Fruit fly (Drosophila melanogaster) whole organism, embryonic: ENCODE data around the gene Tsf2.

ENCODE experiments used
- Bdp1 ChIP-seq: fragments of 200-800 bp; sonication (Bioruptor generic); optimal IDR thresholded peaks from 3 replicates; lab custom pipeline; 2016; ENCODE audit warnings: missing biosample characterization, missing genetic modification characterization
- Blimp-1 ChIP-seq: fragments of 200-800 bp; sonication (Bioruptor generic); optimal IDR thresholded peaks from 3 replicates; lab custom pipeline; 2018; ENCODE audit warnings: missing biosample characterization, missing genetic modification characterization, mild to moderate bottlenecking, moderate library complexity, missing genetic modification reagents
- CG1024 ChIP-seq: fragments of 200-800 bp; sonication (Bioruptor generic); IDR thresholded peaks from 2 replicates; pipeline ENCODE4 v1.3.6; 2022; ENCODE audit warnings: missing biosample characterization, missing genetic modification characterization
- CG10565 ChIP-seq: fragments of 200-800 bp; sonication (Bioruptor generic); optimal IDR thresholded peaks from 3 replicates; lab custom pipeline; 2016; ENCODE audit warnings: missing biosample characterization, mild to moderate bottlenecking, missing genetic modification characterization
- CG11695 ChIP-seq: fragments of 200-800 bp; sonication (Bioruptor generic); IDR thresholded peaks from 3 replicates; pipeline ENCODE4 v1.3.6; 2022; ENCODE audit warnings: missing biosample characterization, missing genetic modification characterization
- CG11723 ChIP-seq: fragments of 200-800 bp; sonication (Bioruptor generic); optimal IDR thresholded peaks from 2 replicates; lab custom pipeline; 2017; ENCODE audit warnings: missing biosample characterization, mild to moderate bottlenecking, missing genetic modification characterization
- CG12236 ChIP-seq: fragments of 200-800 bp; sonication (Bioruptor generic); optimal IDR thresholded peaks from 2 replicates; lab custom pipeline; 2016; ENCODE audit warnings: missing biosample characterization, missing genetic modification characterization
- CG13424 ChIP-seq: fragments of 200-800 bp; sonication (Bioruptor generic); optimal IDR thresholded peaks from 2 replicates; lab custom pipeline; 2019; ENCODE audit warnings: missing biosample characterization, mild to moderate bottlenecking, missing genetic modification characterization, moderate library complexity
- CG14050 ChIP-seq: fragments of 200-800 bp; sonication (Bioruptor generic); IDR thresholded peaks from 3 replicates; pipeline ENCODE4 v1.3.6; 2022; ENCODE audit warnings: missing biosample characterization, missing genetic modification characterization
- CG1602 ChIP-seq: fragments of 200-800 bp; sonication (Bioruptor generic); optimal IDR thresholded peaks from 3 replicates; lab custom pipeline; 2016; ENCODE audit warnings: missing biosample characterization, missing genetic modification characterization
- CG16863 ChIP-seq: fragments of 200-800 bp; sonication (Bioruptor generic); optimal IDR thresholded peaks from 3 replicates; lab custom pipeline; 2016; ENCODE audit warnings: missing biosample characterization, missing genetic modification characterization
- CG17328 ChIP-seq: fragments of 200-800 bp; sonication (Bioruptor generic); IDR thresholded peaks from 2 replicates; pipeline ENCODE4 v1.3.6; 2022; ENCODE audit warnings: missing biosample characterization, missing genetic modification characterization
- CG17361 ChIP-seq: fragments of 200-800 bp; sonication (Bioruptor generic); IDR thresholded peaks from 3 replicates; pipeline ENCODE4 v1.3.6; 2022; ENCODE audit warnings: missing biosample characterization, missing genetic modification characterization
- CG2129 ChIP-seq: fragments of 200-800 bp; sonication (Bioruptor generic); IDR thresholded peaks from 2 replicates; pipeline ENCODE4 v1.3.6; 2022; ENCODE audit warnings: missing biosample characterization, missing genetic modification characterization; ENCODE audit not compliant: partially characterized antibody
- CG2712 ChIP-seq: fragments of 200-800 bp; optimal IDR thresholded peaks from 3 replicates; lab custom pipeline; 2019; ENCODE audit warnings: missing biosample characterization, mild to moderate bottlenecking, missing genetic modification characterization, moderate library complexity
- CG2889 ChIP-seq: fragments of 200-800 bp; sonication (Bioruptor generic); IDR thresholded peaks from 3 replicates; pipeline ENCODE4 v1.3.6; 2022; ENCODE audit warnings: missing biosample characterization, missing genetic modification characterization
- CG3163 ChIP-seq: fragments of 200-800 bp; sonication (Bioruptor generic); optimal IDR thresholded peaks from 3 replicates; lab custom pipeline; 2016; ENCODE audit warnings: missing biosample characterization, missing genetic modification characterization
- CG7556 ChIP-seq: fragments of 200-800 bp; sonication (Bioruptor generic); optimal IDR thresholded peaks from 2 replicates; lab custom pipeline; 2017; ENCODE audit warnings: missing biosample characterization, mild to moderate bottlenecking, missing genetic modification characterization
- CG8089 ChIP-seq: fragments of 200-800 bp; sonication (Bioruptor generic); optimal IDR thresholded peaks from 3 replicates; lab custom pipeline; 2016; ENCODE audit warnings: missing biosample characterization, missing genetic modification characterization
- CG9215 ChIP-seq: fragments of 200-800 bp; sonication (Bioruptor generic); IDR thresholded peaks from 2 replicates; pipeline ENCODE4 v1.3.6; 2022; ENCODE audit warnings: missing biosample characterization, missing genetic modification characterization
- CTCF ChIP-seq: fragments of 200-800 bp; sonication (Bioruptor generic); optimal IDR thresholded peaks from 2 replicates; lab custom pipeline; 2017; ENCODE audit warnings: missing biosample characterization, mild to moderate bottlenecking, missing genetic modification characterization, moderate library complexity
- D19A ChIP-seq: fragments of 200-800 bp; optimal IDR thresholded peaks from 3 replicates; lab custom pipeline; 2019; ENCODE audit warnings: missing biosample characterization, mild to moderate bottlenecking, missing genetic modification characterization, moderate library complexity
- Dfd ChIP-seq, 2 experiments: fragments of >200 bp; optimal IDR thresholded peaks; 2 replicates each; lab custom pipeline; 2017; ENCODE audit warnings: missing biosample characterization in 2 of 2, missing genetic modification characterization in 2 of 2
- Dip2 ChIP-seq: fragments of 200-800 bp; sonication (Bioruptor generic); IDR thresholded peaks from 2 replicates; pipeline ENCODE4 v1.3.6; 2022; ENCODE audit warnings: missing biosample characterization, missing genetic modification characterization
- Ets97D ChIP-seq: fragments of 200-800 bp; sonication (Bioruptor generic); optimal IDR thresholded peaks from 3 replicates; lab custom pipeline; 2016; ENCODE audit warnings: missing biosample characterization, missing genetic modification characterization
- GATAe ChIP-seq: fragments of 200-800 bp; sonication (Bioruptor generic); conservative IDR thresholded peaks from 2 replicates; pipeline ENCODE4 v1.3.6; 2022; ENCODE audit warnings: missing biosample characterization, missing genetic modification characterization
- H2.0 ChIP-seq: fragments of 200-800 bp; sonication (Bioruptor generic); IDR thresholded peaks from 2 replicates; pipeline ENCODE4 v1.3.6; 2022; ENCODE audit warnings: missing biosample characterization, missing genetic modification characterization
- Hr78 ChIP-seq, 2 experiments: fragments of 200-800 bp in 1 of 2; fragments of >200 bp in 1 of 2; sonication (Bioruptor generic) in 1 of 2; optimal IDR thresholded peaks; 2 replicates each; lab custom pipeline; 2017 to 2019; ENCODE audit warnings: missing biosample characterization in 2 of 2, missing genetic modification characterization in 2 of 2, mild to moderate bottlenecking in 1 of 2, moderate library complexity in 1 of 2
- Jarid2 ChIP-seq: fragments of 200-800 bp; sonication (Bioruptor generic); optimal IDR thresholded peaks from 3 replicates; lab custom pipeline; 2017; ENCODE audit warnings: mild to moderate bottlenecking, missing biosample characterization, missing genetic modification reagents, missing genetic modification characterization
- NFAT ChIP-seq: fragments of 200-800 bp; sonication (Bioruptor generic); IDR thresholded peaks from 2 replicates; pipeline ENCODE4 v1.3.6; 2022; ENCODE audit warnings: missing biosample characterization, missing genetic modification characterization
- Optix ChIP-seq: fragments of 200-800 bp; sonication (Bioruptor generic); IDR thresholded peaks from 3 replicates; pipeline ENCODE4 v1.3.6; 2022; ENCODE audit warnings: missing biosample characterization, missing genetic modification characterization
- Scr ChIP-seq: fragments of 200-800 bp; sonication (Bioruptor generic); IDR thresholded peaks from 2 replicates; pipeline ENCODE4 v1.3.6; 2022; ENCODE audit warnings: missing biosample characterization, missing genetic modification characterization; ENCODE audit not compliant: partially characterized antibody
- Tbp ChIP-seq: fragments of >200 bp; optimal IDR thresholded peaks from 2 replicates; lab custom pipeline; 2018; ENCODE audit warnings: missing biosample characterization, missing genetic modification characterization
- cwo ChIP-seq: fragments of 200-800 bp; sonication (Bioruptor generic); optimal IDR thresholded peaks from 3 replicates; lab custom pipeline; 2017; ENCODE audit warnings: missing biosample characterization, missing genetic modification characterization, mild to moderate bottlenecking, moderate library complexity, missing genetic modification reagents
- dati ChIP-seq: fragments of 200-800 bp; sonication (Bioruptor generic); IDR thresholded peaks from 2 replicates; pipeline ENCODE4 v1.3.6; 2022; ENCODE audit warnings: missing biosample characterization, missing genetic modification characterization
- dysf ChIP-seq: fragments of 200-800 bp; sonication (Bioruptor generic); IDR thresholded peaks from 3 replicates; pipeline ENCODE4 v1.3.6; 2022; ENCODE audit warnings: missing biosample characterization, missing genetic modification characterization
- eve ChIP-seq, 2 experiments: fragments of >200 bp; optimal IDR thresholded peaks; 2 replicates each; lab custom pipeline; 2017; ENCODE audit warnings: missing biosample characterization in 2 of 2, missing genetic modification characterization in 2 of 2
- fd96Cb ChIP-seq: fragments of 200-800 bp; sonication (Bioruptor generic); optimal IDR thresholded peaks from 2 replicates; lab custom pipeline; 2018; ENCODE audit warnings: missing biosample characterization, mild to moderate bottlenecking, missing genetic modification characterization, moderate library complexity
- hb ChIP-seq: fragments of 200-800 bp; sonication (Bioruptor generic); IDR thresholded peaks from 3 replicates; pipeline ENCODE4 v1.3.6; 2022; ENCODE audit warnings: missing biosample characterization, missing genetic modification characterization; ENCODE audit not compliant: partially characterized antibody
- jigr1 ChIP-seq: fragments of 200-800 bp; sonication (Bioruptor generic); IDR thresholded peaks from 3 replicates; pipeline ENCODE4 v1.3.6; 2022; ENCODE audit warnings: missing biosample characterization, missing genetic modification characterization
- kni ChIP-seq: fragments of 200-800 bp; sonication (Bioruptor generic); optimal IDR thresholded peaks from 3 replicates; lab custom pipeline; 2017; ENCODE audit warnings: mild to moderate bottlenecking, missing biosample characterization, missing genetic modification reagents, missing genetic modification characterization
- pan ChIP-seq, 4 experiments: fragments of >200 bp in 3 of 4; fragments of 200-800 bp in 1 of 4; sonication (Bioruptor generic) in 1 of 4; optimal IDR thresholded peaks in 3 of 4; IDR thresholded peaks in 1 of 4; 2 replicates each; pipeline versions ENCODE4 v1.3.6 to Lab custom; 2017 to 2022; ENCODE audit warnings: missing biosample characterization in 2 of 4, missing genetic modification characterization in 2 of 4, mixed read lengths in 1 of 4
- ranshi ChIP-seq: fragments of 200-800 bp; sonication (Bioruptor generic); IDR thresholded peaks from 2 replicates; pipeline ENCODE4 v1.3.6; 2022; ENCODE audit warnings: missing biosample characterization, missing genetic modification characterization
- repo ChIP-seq: fragments of 200-800 bp; sonication (Bioruptor generic); optimal IDR thresholded peaks from 2 replicates; lab custom pipeline; 2016; ENCODE audit warnings: missing biosample characterization, missing genetic modification characterization
- sima ChIP-seq: fragments of 200-800 bp; sonication (Bioruptor generic); optimal IDR thresholded peaks from 2 replicates; lab custom pipeline; 2016; ENCODE audit warnings: missing biosample characterization, missing genetic modification characterization
- slou ChIP-seq: fragments of 200-800 bp; sonication (Bioruptor generic); optimal IDR thresholded peaks from 3 replicates; lab custom pipeline; 2016; ENCODE audit warnings: missing biosample characterization, missing genetic modification characterization
- tin ChIP-seq: fragments of 200-800 bp; sonication (Bioruptor generic); optimal IDR thresholded peaks from 3 replicates; lab custom pipeline; 2016; ENCODE audit warnings: missing biosample characterization, missing genetic modification characterization
- trem ChIP-seq: fragments of 200-800 bp; optimal IDR thresholded peaks from 3 replicates; lab custom pipeline; 2019; ENCODE audit warnings: missing biosample characterization, mild to moderate bottlenecking, missing genetic modification characterization, moderate library complexity
- trh ChIP-seq: fragments of 200-800 bp; sonication (Bioruptor generic); optimal IDR thresholded peaks from 2 replicates; lab custom pipeline; 2016; ENCODE audit warnings: missing biosample characterization, missing genetic modification characterization
- unc-4 ChIP-seq: fragments of 200-800 bp; sonication (Bioruptor generic); IDR thresholded peaks from 2 replicates; pipeline ENCODE4 v1.3.6; 2022; ENCODE audit warnings: missing biosample characterization, missing genetic modification characterization; ENCODE audit not compliant: partially characterized antibody
- wek ChIP-seq: fragments of 200-800 bp; sonication (Bioruptor generic); optimal IDR thresholded peaks from 3 replicates; lab custom pipeline; 2018; ENCODE audit warnings: missing biosample characterization, mild to moderate bottlenecking, missing genetic modification characterization, moderate library complexity
- zf30C ChIP-seq: fragments of 200-800 bp; sonication (Bioruptor generic); optimal IDR thresholded peaks from 3 replicates; lab custom pipeline; 2018; ENCODE audit warnings: missing biosample characterization, mild to moderate bottlenecking, missing genetic modification characterization

Gene Tsf2

dm6 chr3L:12484948-12485347 is 48.6 kb downstream of the Tsf2 start, which contains the start of gene CG10663 (continued):
- TF ChIP-seq CG1024 (GFP tag; lab: Robert Waterston, UW) (0 out of 2 replicates have a peak, but pooled peaks have one; percentile 16), CG9215 (GFP tag; lab: Robert Waterston, UW) (no peak), CG3163 (GFP tag; lab: Kevin White, UChicago) (no peak), Dip2 (GFP tag; lab: Robert Waterston, UW) (no peak), D19A (no peak), ranshi (GFP tag; lab: Robert Waterston, UW) (no peak), GATAe (GFP tag; lab: Robert Waterston, UW) (no peak), trh (no peak), CG2889 (GFP tag; lab: Robert Waterston, UW) (no peak), repo (no peak), Jarid2 (GFP tag; lab: Kevin White, UChicago) (peak; percentile 89), Hr78 (GFP tag; optimal IDR thresholded peaks at IDR 0.05; lab: Kevin White, UChicago) (no peak), CG12236 (GFP tag; lab: Kevin White, UChicago) (no peak), Dfd (GFP tag; optimal IDR thresholded peaks at IDR 0.05; lab: Kevin White, UChicago) (no peak), jigr1 (GFP tag; lab: Robert Waterston, UW) (no peak), CG10565 (GFP tag; lab: Kevin White, UChicago) (no peak), tin (GFP tag; lab: Kevin White, UChicago) (no peak), CG8089 (GFP tag; lab: Kevin White, UChicago) (no peak), eve (GFP tag; optimal IDR thresholded peaks at IDR 0.05; lab: Kevin White, UChicago) (no peak), CG17328 (GFP tag; lab: Robert Waterston, UW) (no peak), fd96Cb (no peak), CG11695 (GFP tag; lab: Robert Waterston, UW) (peak; percentile 43; the same call in 1 of the 3 replicates), unc-4 (GFP tag; lab: Robert Waterston, UW) (no peak), Blimp-1 (GFP tag; lab: Kevin White, UChicago) (no peak), dati (GFP tag; lab: Robert Waterston, UW) (no peak), dysf (no peak), slou (GFP tag; lab: Kevin White, UChicago) (no peak), CG13424 (tag; lab: Kevin White, UChicago) (no peak), trem (no peak), zf30C (GFP tag; lab: Kevin White, UChicago) (no peak), CG14050 (GFP tag; lab: Robert Waterston, UW) (no peak), hb (GFP tag; lab: Robert Waterston, UW) (peak; percentile 51; the same call in 1 of the 3 replicates), CG7556 (GFP tag; lab: Kevin White, UChicago) (no peak), pan (optimal IDR thresholded peaks at IDR 0.05; lab: Kevin White, UChicago) (no peak), pan (GFP tag; optimal IDR thresholded peaks at IDR 0.05 in 1 of 2, IDR thresholded peaks at IDR 0.05 in 1 of 2) (peak in 1 of 2 experiments; percentile 32), Ets97D (no peak), sima (GFP tag; lab: Kevin White, UChicago) (no peak), Scr (GFP tag; lab: Robert Waterston, UW) (no peak), CG2129 (GFP tag; lab: Robert Waterston, UW) (no peak), wek (GFP tag; lab: Kevin White, UChicago) (no peak), CG17361 (GFP tag; lab: Robert Waterston, UW) (no peak), Tbp (GFP tag; lab: Kevin White, UChicago) (no peak), CG1602 (GFP tag; lab: Kevin White, UChicago) (no peak), CG16863 (GFP tag; lab: Kevin White, UChicago) (peak; percentile 10), H2.0 (GFP tag; lab: Robert Waterston, UW) (no peak), NFAT (GFP tag; lab: Robert Waterston, UW) (no peak), Optix (GFP tag; lab: Robert Waterston, UW) (0 out of 3 replicates have a peak, but pooled peaks have one; percentile 43), kni (GFP tag; lab: Kevin White, UChicago) (no peak), CG11723 (GFP tag; lab: Kevin White, UChicago) (peak; percentile 33), cwo (GFP tag; lab: Kevin White, UChicago) (no peak), CG2712 (tag; lab: Kevin White, UChicago) (no peak), Bdp1 (GFP tag; lab: Kevin White, UChicago) (no peak), CTCF (GFP tag; lab: Kevin White, UChicago) (no peak)
